Fruit fly (Drosophila melanogaster): Measurements from ENCODE around the gene Septin2.

The Septin2 gene

dm6 chr3R:20558106-20558489 lies 30.1 kb downstream of the Septin2 start:
- TF ChIP-seq Doc3 (GFP tag; IDR thresholded peaks at IDR 0.05; ENCODE audit: partially characterized antibody) (peak; percentile 53), Dip2 (GFP tag; IDR thresholded peaks at IDR 0.05) (no peak), NC2α (GFP tag; optimal IDR thresholded peaks at IDR 0.05) (no peak), CG6854 (GFP tag; optimal IDR thresholded peaks at IDR 0.05) (no peak), maf-S (GFP tag; optimal IDR thresholded peaks at IDR 0.05) (no peak), CG2712 (tag; optimal IDR thresholded peaks at IDR 0.05) (no peak), Usf (GFP tag; optimal IDR thresholded peaks at IDR 0.05) (no peak), CG16863 (GFP tag; optimal IDR thresholded peaks at IDR 0.05) (no peak), org-1 (GFP tag; optimal IDR thresholded peaks at IDR 0.05) (no peak), Neu2 (GFP tag; optimal IDR thresholded peaks at IDR 0.05; ENCODE audit: borderline replicate concordance) (no peak), Six4 (GFP tag; optimal IDR thresholded peaks at IDR 0.05) (no peak), slp2 (GFP tag; optimal IDR thresholded peaks at IDR 0.05) (no peak), CG11723 (GFP tag; optimal IDR thresholded peaks at IDR 0.05) (no peak), Chrac-16 (GFP tag; optimal IDR thresholded peaks at IDR 0.05) (no peak), ase (GFP tag; IDR thresholded peaks at IDR 0.05) (no peak; the same call in 2 of the 3 replicates), sr (GFP tag; IDR thresholded peaks at IDR 0.05) (no peak), lilli (GFP tag; optimal IDR thresholded peaks at IDR 0.05) (no peak), CG10147 (GFP tag; optimal IDR thresholded peaks at IDR 0.05) (no peak), dmrt11E (tag; optimal IDR thresholded peaks at IDR 0.05) (no peak), Meics (GFP tag; optimal IDR thresholded peaks at IDR 0.05) (peak; percentile 20), rib (GFP tag; IDR thresholded peaks at IDR 0.05) (no peak), CG7271 (tag; optimal IDR thresholded peaks at IDR 0.05) (no peak), CG17359 (tag; optimal IDR thresholded peaks at IDR 0.05) (no peak), CG7556 (GFP tag; optimal IDR thresholded peaks at IDR 0.05) (peak; percentile 17), ci (GFP tag; IDR thresholded peaks at IDR 0.05) (peak; percentile 59), Lhr (GFP tag; optimal IDR thresholded peaks at IDR 0.05) (no peak), E2f2 (GFP tag; IDR thresholded peaks at IDR 0.05) (peak; percentile 86), Hr51 (GFP tag; optimal IDR thresholded peaks at IDR 0.05) (peak in 1 of 2 experiments; percentile 23), CG8765 (GFP tag; IDR thresholded peaks at IDR 0.05) (peak; percentile 17; the same call in 1 of the 2 replicates), chn (GFP tag; optimal IDR thresholded peaks at IDR 0.05) (no peak), CoRest (tag; optimal IDR thresholded peaks at IDR 0.05) (no peak), eyg (GFP tag; optimal IDR thresholded peaks at IDR 0.05) (no peak), CG32767 (GFP tag; IDR thresholded peaks at IDR 0.05) (no peak), h (optimal IDR thresholded peaks at IDR 0.05) (no peak), Oaz (GFP tag; IDR thresholded peaks at IDR 0.05) (no peak), Ets65A (GFP tag) (peak; percentile 94), CG4360 (GFP tag; IDR thresholded peaks at IDR 0.05) (no peak), CG12942 (GFP tag; optimal IDR thresholded peaks at IDR 0.05) (no peak), CG8388 (GFP tag; optimal IDR thresholded peaks at IDR 0.05) (no peak), dmrt99B (tag; optimal IDR thresholded peaks at IDR 0.05) (no peak), CG17328 (GFP tag; IDR thresholded peaks at IDR 0.05) (peak; percentile 27), fd64A (GFP tag; optimal IDR thresholded peaks at IDR 0.05) (no peak), tap (tag; optimal IDR thresholded peaks at IDR 0.05) (no peak), CG13775 (GFP tag; optimal IDR thresholded peaks at IDR 0.05) (no peak), Kr (GFP tag; optimal IDR thresholded peaks at IDR 0.05) (no peak), jigr1 (GFP tag; IDR thresholded peaks at IDR 0.05) (no peak), CG10366 (GFP tag; IDR thresholded peaks at IDR 0.05) (no peak), CG14667 (GFP tag; IDR thresholded peaks at IDR 0.05) (no peak), Blimp-1 (GFP tag; optimal IDR thresholded peaks at IDR 0.05) (no peak), z (GFP tag; IDR thresholded peaks at IDR 0.05) (no peak), CG8281 (tag; optimal IDR thresholded peaks at IDR 0.05) (no peak), CG9817 (tag; optimal IDR thresholded peaks at IDR 0.05) (no peak), Nf-YC (tag; optimal IDR thresholded peaks at IDR 0.05) (no peak)
